Worm (Caenorhabditis elegans): ENCODE data around the gene ubc-7.

DNA sequence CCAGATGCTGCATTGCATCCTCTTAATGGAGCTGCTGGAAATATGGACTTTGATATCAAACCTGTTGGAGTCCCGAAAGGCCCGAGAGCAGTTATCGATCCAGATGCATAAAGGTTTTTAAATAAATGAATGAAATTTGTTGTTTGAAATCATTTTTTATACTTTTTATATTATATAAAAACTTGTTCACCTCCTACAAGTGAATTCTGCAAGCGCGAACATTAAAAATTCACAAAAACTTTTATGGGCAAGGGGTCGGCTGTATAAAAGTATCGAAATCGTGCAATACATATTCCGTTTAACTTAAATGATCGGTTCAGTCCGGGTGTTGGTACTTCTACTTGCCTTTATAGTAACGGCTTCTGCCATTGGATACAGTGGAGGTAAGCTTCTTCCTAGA lies 32.8 kb downstream of the ubc-7 start, which contains the start of gene F58A4.1:
- TF ChIP-seq hif-1 (tag; optimal IDR thresholded peaks at IDR 0.05) (no peak), mes-2 (tag; optimal IDR thresholded peaks at IDR 0.05; ENCODE audit: poor library complexity, severe bottlenecking) (no peak), D1046.2 (GFP tag; IDR thresholded peaks at IDR 0.05) (no peak), lsy-2 (tag; optimal IDR thresholded peaks at IDR 0.05) (no peak), ces-1 (GFP tag; optimal IDR thresholded peaks at IDR 0.05) (no peak), ZK546.5 (tag; optimal IDR thresholded peaks at IDR 0.05) (no peak), snpc-4 (tag; optimal IDR thresholded peaks at IDR 0.05) (no peak), F26F4.8 (GFP tag; conservative IDR thresholded peaks at IDR 0.05) (no peak), aly-2 (tag; optimal IDR thresholded peaks at IDR 0.05) (no peak)
